Fruit fly (Drosophila melanogaster) whole organism, embryonic: ENCODE measurements around the gene CG7101.

Experiments
- Antp ChIP-seq: fragments of 200-800 bp; sonication (Bioruptor generic); optimal IDR thresholded peaks from 3 replicates; lab custom pipeline; 2016; ENCODE audit warnings: missing biosample characterization, missing genetic modification characterization
- B-H2 ChIP-seq: fragments of 200-800 bp; sonication (Bioruptor generic); optimal IDR thresholded peaks from 2 replicates; lab custom pipeline; 2018; ENCODE audit warnings: missing biosample characterization, mild to moderate bottlenecking, missing genetic modification characterization
- CG11093 ChIP-seq: fragments of 200-800 bp; sonication (Bioruptor generic); IDR thresholded peaks from 3 replicates; pipeline ENCODE4 v1.3.6; 2022; ENCODE audit warnings: missing biosample characterization, missing genetic modification characterization
- CG12659 ChIP-seq: fragments of 200-800 bp; sonication (Bioruptor generic); optimal IDR thresholded peaks from 3 replicates; lab custom pipeline; 2017; ENCODE audit warnings: mild to moderate bottlenecking, missing biosample characterization, missing genetic modification reagents, missing genetic modification characterization
- CG1529 ChIP-seq: fragments of 200-800 bp; sonication (Bioruptor generic); optimal IDR thresholded peaks from 3 replicates; lab custom pipeline; 2018; ENCODE audit warnings: missing biosample characterization, missing genetic modification characterization
- CG1603 ChIP-seq: fragments of 200-800 bp; sonication (Bioruptor generic); optimal IDR thresholded peaks from 2 replicates; lab custom pipeline; 2019; ENCODE audit warnings: missing biosample characterization, mild to moderate bottlenecking, missing genetic modification characterization, moderate library complexity
- CG17186 ChIP-seq: fragments of 200-800 bp; sonication (Bioruptor generic); optimal IDR thresholded peaks from 3 replicates; lab custom pipeline; 2017; ENCODE audit warnings: missing biosample characterization, missing genetic modification reagents, missing genetic modification characterization
- CG17328 ChIP-seq: fragments of 200-800 bp; sonication (Bioruptor generic); IDR thresholded peaks from 2 replicates; pipeline ENCODE4 v1.3.6; 2022; ENCODE audit warnings: missing biosample characterization, missing genetic modification characterization
- CG42726 ChIP-seq: fragments of 200-800 bp; sonication (Bioruptor generic); IDR thresholded peaks from 2 replicates; pipeline ENCODE4 v1.3.6; 2022; ENCODE audit warnings: missing biosample characterization, missing genetic modification characterization; ENCODE audit not compliant: partially characterized antibody
- CG4404 ChIP-seq: fragments of 200-800 bp; sonication (Bioruptor generic); IDR thresholded peaks from 2 replicates; pipeline ENCODE4 v1.3.6; 2022; ENCODE audit warnings: missing biosample characterization, missing genetic modification characterization
- CG4707 ChIP-seq: fragments of 200-800 bp; sonication (Bioruptor generic); optimal IDR thresholded peaks from 2 replicates; lab custom pipeline; 2018; ENCODE audit warnings: missing biosample characterization, mild to moderate bottlenecking, missing genetic modification characterization, moderate library complexity
- CG7372 ChIP-seq: fragments of 200-800 bp; sonication (Bioruptor generic); IDR thresholded peaks from 2 replicates; pipeline ENCODE4 v1.3.6; 2022; ENCODE audit warnings: missing biosample characterization, missing genetic modification characterization
- CG7839 ChIP-seq: fragments of 200-800 bp; sonication (Bioruptor generic); optimal IDR thresholded peaks from 3 replicates; lab custom pipeline; 2018; ENCODE audit warnings: missing biosample characterization, mild to moderate bottlenecking, missing genetic modification characterization, moderate library complexity
- CG8089 ChIP-seq: fragments of 200-800 bp; sonication (Bioruptor generic); optimal IDR thresholded peaks from 3 replicates; lab custom pipeline; 2016; ENCODE audit warnings: missing biosample characterization, missing genetic modification characterization
- CG8359 ChIP-seq: fragments of 200-800 bp; sonication (Bioruptor generic); optimal IDR thresholded peaks from 2 replicates; lab custom pipeline; 2017; ENCODE audit warnings: missing biosample characterization, mild to moderate bottlenecking, missing genetic modification characterization, borderline replicate concordance
- CG8765 ChIP-seq: fragments of 200-800 bp; sonication (Bioruptor generic); IDR thresholded peaks from 2 replicates; pipeline ENCODE4 v1.3.6; 2022; ENCODE audit warnings: missing biosample characterization, missing genetic modification characterization
- CG8924 ChIP-seq: fragments of 200-800 bp; optimal IDR thresholded peaks from 3 replicates; lab custom pipeline; 2019; ENCODE audit warnings: missing biosample characterization, mild to moderate bottlenecking, missing genetic modification characterization, moderate library complexity
- CHES-1-like ChIP-seq: fragments of 200-800 bp; sonication (Bioruptor generic); optimal IDR thresholded peaks from 2 replicates; lab custom pipeline; 2016; ENCODE audit warnings: missing biosample characterization, missing genetic modification characterization
- CkIIα-i1 ChIP-seq: fragments of 200-800 bp; sonication (Bioruptor generic); IDR thresholded peaks from 2 replicates; pipeline ENCODE4 v1.3.6; 2022; ENCODE audit warnings: missing biosample characterization, missing genetic modification characterization
- Doc3 ChIP-seq: fragments of 200-800 bp; sonication (Bioruptor generic); IDR thresholded peaks from 3 replicates; pipeline ENCODE4 v1.3.6; 2022; ENCODE audit warnings: missing biosample characterization, missing genetic modification characterization; ENCODE audit not compliant: partially characterized antibody
- H15 ChIP-seq: fragments of 200-800 bp; sonication (Bioruptor generic); IDR thresholded peaks from 3 replicates; pipeline ENCODE4 v1.3.6; 2022; ENCODE audit warnings: missing biosample characterization, missing genetic modification characterization
- Hsf ChIP-seq: fragments of 200-800 bp; sonication (Bioruptor generic); optimal IDR thresholded peaks from 3 replicates; lab custom pipeline; 2016; ENCODE audit warnings: missing biosample characterization, missing genetic modification characterization
- Nf-YA ChIP-seq: fragments of 200-800 bp; sonication (Bioruptor generic); IDR thresholded peaks from 2 replicates; pipeline ENCODE4 v1.3.6; 2022; ENCODE audit warnings: missing biosample characterization, missing genetic modification characterization
- Stat92E ChIP-seq, 3 experiments: fragments of >200 bp in 2 of 3; fragments of 200-800 bp in 1 of 3; sonication (Bioruptor generic) in 1 of 3; optimal IDR thresholded peaks; 2 replicates each; lab custom pipeline; 2017 to 2019; ENCODE audit warnings: missing biosample characterization in 3 of 3, missing genetic modification characterization in 3 of 3, mild to moderate bottlenecking in 1 of 3, moderate library complexity in 1 of 3
- al ChIP-seq: fragments of 200-800 bp; sonication (Bioruptor generic); IDR thresholded peaks from 2 replicates; pipeline ENCODE4 v1.3.6; 2022; ENCODE audit warnings: missing biosample characterization, missing genetic modification characterization
- amos ChIP-seq: fragments of 200-800 bp; sonication (Bioruptor generic); IDR thresholded peaks from 2 replicates; pipeline ENCODE4 v1.3.6; 2022; ENCODE audit warnings: missing biosample characterization, missing genetic modification characterization; ENCODE audit not compliant: partially characterized antibody
- az2 ChIP-seq: fragments of 200-800 bp; sonication (Bioruptor generic); optimal IDR thresholded peaks from 3 replicates; lab custom pipeline; 2016; ENCODE audit warnings: missing biosample characterization, missing genetic modification characterization
- cad ChIP-seq: fragments of >200 bp; optimal IDR thresholded peaks from 2 replicates; lab custom pipeline; 2017; ENCODE audit warnings: missing biosample characterization, missing genetic modification characterization
- dimm ChIP-seq: fragments of 200-800 bp; sonication (Bioruptor generic); IDR thresholded peaks from 2 replicates; pipeline ENCODE4 v1.3.6; 2022; ENCODE audit warnings: missing biosample characterization, missing genetic modification characterization
- fd64A ChIP-seq: fragments of 200-800 bp; sonication (Bioruptor generic); optimal IDR thresholded peaks from 3 replicates; lab custom pipeline; 2018; ENCODE audit warnings: missing biosample characterization, mild to moderate bottlenecking, missing genetic modification characterization
- gcm ChIP-seq: fragments of 200-800 bp; sonication (Bioruptor generic); optimal IDR thresholded peaks from 2 replicates; lab custom pipeline; 2019; ENCODE audit warnings: missing biosample characterization, mild to moderate bottlenecking, missing genetic modification characterization, moderate library complexity
- gt ChIP-seq: fragments of 200-800 bp; sonication (Bioruptor generic); IDR thresholded peaks from 2 replicates; pipeline ENCODE4 v1.3.6; 2022; ENCODE audit warnings: missing biosample characterization, missing genetic modification characterization
- her ChIP-seq: fragments of 200-800 bp; sonication (Bioruptor generic); optimal IDR thresholded peaks from 2 replicates; lab custom pipeline; 2016; ENCODE audit warnings: missing biosample characterization, missing genetic modification characterization
- hkb ChIP-seq, 2 experiments: fragments of 200-800 bp in 1 of 2; fragments of >200 bp in 1 of 2; sonication (Bioruptor generic) in 1 of 2; IDR thresholded peaks in 1 of 2; optimal IDR thresholded peaks in 1 of 2; 2 replicates each; pipeline versions ENCODE4 v1.3.6 to Lab custom; 2017 to 2022; ENCODE audit warnings: missing biosample characterization in 1 of 2, missing genetic modification characterization in 1 of 2
- insv ChIP-seq, 2 experiments: fragments of 200-800 bp; sonication (Bioruptor generic); optimal IDR thresholded peaks; 3 replicates each; lab custom pipeline; 2016 to 2018; ENCODE audit warnings: missing biosample characterization in 2 of 2, missing genetic modification characterization in 2 of 2
- lilli ChIP-seq: fragments of 200-800 bp; sonication (Bioruptor generic); optimal IDR thresholded peaks from 3 replicates; lab custom pipeline; 2016; ENCODE audit warnings: missing biosample characterization, missing genetic modification characterization
- onecut ChIP-seq: fragments of 200-800 bp; sonication (Bioruptor generic); IDR thresholded peaks from 2 replicates; pipeline ENCODE4 v1.3.6; 2022; ENCODE audit warnings: missing biosample characterization, missing genetic modification characterization
- p53 ChIP-seq: fragments of 200-800 bp; sonication (Bioruptor generic); optimal IDR thresholded peaks from 2 replicates; lab custom pipeline; 2016; ENCODE audit warnings: missing biosample characterization, missing genetic modification characterization
- pan ChIP-seq, 4 experiments: fragments of >200 bp in 3 of 4; fragments of 200-800 bp in 1 of 4; sonication (Bioruptor generic) in 1 of 4; optimal IDR thresholded peaks in 3 of 4; IDR thresholded peaks in 1 of 4; 2 replicates each; pipeline versions ENCODE4 v1.3.6 to Lab custom; 2017 to 2022; ENCODE audit warnings: missing biosample characterization in 2 of 4, missing genetic modification characterization in 2 of 4, mixed read lengths in 1 of 4
- schlank ChIP-seq: fragments of 200-800 bp; sonication (Bioruptor generic); optimal IDR thresholded peaks from 2 replicates; lab custom pipeline; 2018; ENCODE audit warnings: missing biosample characterization, mild to moderate bottlenecking, missing genetic modification characterization
- sob ChIP-seq: fragments of 200-800 bp; sonication (Bioruptor generic); IDR thresholded peaks from 2 replicates; pipeline ENCODE4 v1.3.6; 2022; ENCODE audit warnings: missing biosample characterization, missing genetic modification characterization
- tap ChIP-seq: fragments of 200-800 bp; optimal IDR thresholded peaks from 3 replicates; lab custom pipeline; 2019; ENCODE audit warnings: missing biosample characterization, mild to moderate bottlenecking, missing genetic modification characterization, moderate library complexity
- tio ChIP-seq: fragments of 200-800 bp; sonication (Bioruptor generic); optimal IDR thresholded peaks from 2 replicates; lab custom pipeline; 2017; ENCODE audit warnings: missing biosample characterization, missing genetic modification characterization, inconsistent platforms
- tna ChIP-seq: fragments of 200-800 bp; sonication (Bioruptor generic); IDR thresholded peaks from 2 replicates; pipeline ENCODE4 v1.3.6; 2022; ENCODE audit warnings: missing biosample characterization, missing genetic modification characterization; ENCODE audit not compliant: partially characterized antibody
- trem ChIP-seq: fragments of 200-800 bp; optimal IDR thresholded peaks from 3 replicates; lab custom pipeline; 2019; ENCODE audit warnings: missing biosample characterization, mild to moderate bottlenecking, missing genetic modification characterization, moderate library complexity
- trh ChIP-seq: fragments of 200-800 bp; sonication (Bioruptor generic); optimal IDR thresholded peaks from 2 replicates; lab custom pipeline; 2016; ENCODE audit warnings: missing biosample characterization, missing genetic modification characterization
- zen ChIP-seq: fragments of 200-800 bp; sonication (Bioruptor generic); optimal IDR thresholded peaks from 3 replicates; lab custom pipeline; 2018; ENCODE audit warnings: missing biosample characterization, mild to moderate bottlenecking, missing genetic modification characterization, moderate library complexity

CG7101 gene

DNA sequence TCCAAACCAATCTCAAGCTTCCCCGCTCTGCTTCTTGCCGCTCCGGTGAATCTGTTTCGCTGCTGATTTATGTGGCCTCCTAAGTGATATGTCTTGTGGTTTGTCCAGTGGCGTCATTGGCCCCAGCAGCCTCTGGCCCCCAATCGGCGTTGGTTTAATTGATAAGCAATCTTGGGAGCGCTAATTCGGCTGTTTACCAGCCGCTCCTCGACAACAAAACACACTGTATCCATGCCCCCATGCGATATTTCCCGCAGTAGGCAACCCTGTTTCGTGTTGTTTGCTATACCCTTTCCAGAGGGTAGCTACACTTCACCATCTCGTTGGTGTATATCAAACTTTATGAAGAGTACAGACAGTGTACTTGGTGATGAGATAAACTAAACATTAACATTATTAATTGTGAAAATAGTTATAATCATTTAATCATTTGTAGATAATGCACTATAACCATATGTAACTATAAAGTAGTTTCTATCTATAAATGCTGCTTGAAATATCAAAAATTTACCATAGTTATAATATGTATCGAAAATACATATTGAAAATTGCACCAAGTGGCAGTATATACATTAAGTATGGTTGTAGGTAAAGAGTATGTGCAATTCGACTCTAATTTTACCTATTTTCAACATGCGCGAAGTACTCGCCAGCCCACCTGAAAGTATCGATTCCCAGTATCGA, 18.1 kb downstream of the CG7101 start, which contains the start of gene shop:
Gene shop (minus strand): TSS at position 229 of the 684 bp plus-strand sequence.
- TF ChIP-seq schlank (tag; lab: Kevin White, UChicago): peak; percentile 61
- peak; percentile 12; the same call in 1 of the 2 replicates for TF ChIP-seq tna (GFP tag; lab: Robert Waterston, UW)
- peak; percentile 47; the same call in 1 of the 3 replicates for TF ChIP-seq H15
- 0 out of 2 replicates have a peak, but pooled peaks have one; percentile 46 for TF ChIP-seq CG42726 (GFP tag; lab: Robert Waterston, UW)
- peak; percentile 62 for TF ChIP-seq CG17328 (GFP tag; lab: Robert Waterston, UW)
- TF ChIP-seq al (GFP tag; lab: Robert Waterston, UW): peak; percentile 62
- peak; percentile 68 for TF ChIP-seq trem (tag; lab: Kevin White, UChicago)
- TF ChIP-seq her (GFP tag; lab: Kevin White, UChicago): no peak
- TF ChIP-seq CG11093 (GFP tag; lab: Robert Waterston, UW): peak; percentile 71
- TF ChIP-seq CG8359 (GFP tag; lab: Kevin White, UChicago): peak; percentile 47
- TF ChIP-seq onecut (GFP tag; lab: Robert Waterston, UW): peak; percentile 60
- TF ChIP-seq CG8089 (GFP tag; lab: Kevin White, UChicago): peak; percentile 46
- TF ChIP-seq hkb (optimal IDR thresholded peaks at IDR 0.05; lab: Kevin White, UChicago): no peak
- TF ChIP-seq hkb (GFP tag; IDR thresholded peaks at IDR 0.05; lab: Robert Waterston, UW): peak; percentile 60
- 0 out of 2 replicates have a peak, but pooled peaks have one; percentile 29 for TF ChIP-seq dimm
- TF ChIP-seq Hsf: peak; percentile 84
- peak; percentile 64 for TF ChIP-seq B-H2
- TF ChIP-seq CkIIα-i1 (GFP tag; lab: Robert Waterston, UW): no peak
- TF ChIP-seq cad (GFP tag; lab: Kevin White, UChicago): no peak
- TF ChIP-seq insv (GFP tag; optimal IDR thresholded peaks at IDR 0.05; lab: Kevin White, UChicago): peak in 1 of 2 experiments; percentile 51
- TF ChIP-seq tio: no peak
- TF ChIP-seq CG12659: peak; percentile 89
- peak; percentile 64 for TF ChIP-seq CG7372 (GFP tag; lab: Robert Waterston, UW)
- TF ChIP-seq p53 (GFP tag; lab: Kevin White, UChicago): no peak
- no peak; the same call in 1 of the 2 replicates for TF ChIP-seq gt (GFP tag; lab: Robert Waterston, UW)
- TF ChIP-seq CG4707 (GFP tag; lab: Kevin White, UChicago): peak; percentile 64
- TF ChIP-seq CG8765 (GFP tag; lab: Robert Waterston, UW): no peak
- no peak for TF ChIP-seq pan (optimal IDR thresholded peaks at IDR 0.05; lab: Kevin White, UChicago)
- TF ChIP-seq pan (GFP tag; optimal IDR thresholded peaks at IDR 0.05 in 1 of 2, IDR thresholded peaks at IDR 0.05 in 1 of 2): peak in 1 of 2 experiments; percentile 77
- TF ChIP-seq CG7839 (tag; lab: Kevin White, UChicago): peak; percentile 91
- TF ChIP-seq amos (GFP tag; lab: Robert Waterston, UW): peak; percentile 62; the same call in 1 of the 2 replicates
- TF ChIP-seq sob (GFP tag; lab: Robert Waterston, UW): peak; percentile 76
- peak; percentile 40 for TF ChIP-seq fd64A (GFP tag; lab: Kevin White, UChicago)
- peak in 1 of 3 experiments; percentile 34 for TF ChIP-seq Stat92E (GFP tag; optimal IDR thresholded peaks at IDR 0.05; lab: Kevin White, UChicago)
- peak; percentile 61 for TF ChIP-seq zen (tag; lab: Kevin White, UChicago)
- peak; percentile 65 for TF ChIP-seq CG4404 (GFP tag; lab: Robert Waterston, UW)
- TF ChIP-seq Doc3 (GFP tag; lab: Robert Waterston, UW): peak; percentile 52
- TF ChIP-seq CG8924 (tag; lab: Kevin White, UChicago): peak; percentile 91
- TF ChIP-seq Nf-YA: 0 out of 2 replicates have a peak, but pooled peaks have one; percentile 31
- peak; percentile 43 for TF ChIP-seq Antp (GFP tag; lab: Kevin White, UChicago)
- peak; percentile 22 for TF ChIP-seq CG17186 (GFP tag; lab: Kevin White, UChicago)
- TF ChIP-seq lilli (GFP tag; lab: Kevin White, UChicago): peak; percentile 84
- peak; percentile 73 for TF ChIP-seq CG1529 (GFP tag; lab: Kevin White, UChicago)
- peak; percentile 74 for TF ChIP-seq gcm (GFP tag; lab: Kevin White, UChicago)
- TF ChIP-seq tap: peak; percentile 72
- peak; percentile 84 for TF ChIP-seq az2 (GFP tag; lab: Kevin White, UChicago)
- TF ChIP-seq CHES-1-like (GFP tag; lab: Kevin White, UChicago): peak; percentile 52
- TF ChIP-seq trh (GFP tag; lab: Kevin White, UChicago): peak; percentile 46
- TF ChIP-seq CG1603 (tag; lab: Kevin White, UChicago): peak; percentile 73
